Worm (Caenorhabditis elegans) whole organism, mixed stage, embryonic: ENCODE results near the gene igcm-2.

Experiments
- M03D4.4 ChIP-seq: sonication (generic microtip); optimal IDR thresholded peaks from 2 replicates; lab custom pipeline; 2017; ENCODE audit warnings: mild to moderate bottlenecking, missing genetic modification characterization, missing compliant biosample characterization
- ceh-83 ChIP-seq: fragments of 200-800 bp; sonication (Bioruptor generic); optimal IDR thresholded peaks from 2 replicates; lab custom pipeline; 2018; ENCODE audit warnings: mild to moderate bottlenecking, missing genetic modification characterization, missing compliant biosample characterization
- elt-1 ChIP-seq: sonication (generic microtip); optimal IDR thresholded peaks from 2 replicates; lab custom pipeline; 2017; ENCODE audit warnings: missing genetic modification characterization, mild to moderate bottlenecking, missing compliant biosample characterization, antibody characterized with exemption, moderate library complexity, borderline replicate concordance; ENCODE audit not compliant: insufficient read depth
- elt-3 ChIP-seq: fragments of 150-350 bp; optimal IDR thresholded peaks from 2 replicates; lab custom pipeline; 2014; ENCODE audit warnings: missing biosample characterization, missing genetic modification characterization
- flh-1 ChIP-seq: fragments of 200-800 bp; sonication (Bioruptor generic); optimal IDR thresholded peaks from 2 replicates; lab custom pipeline; 2018; ENCODE audit warnings: mild to moderate bottlenecking, missing genetic modification characterization, moderate library complexity, missing compliant biosample characterization
- lin-13 ChIP-seq: fragments of 150-350 bp; optimal IDR thresholded peaks from 2 replicates; lab custom pipeline; 2014; ENCODE audit warnings: missing biosample characterization, missing genetic modification characterization
- nhr-237 ChIP-seq: fragments of 150-350 bp; optimal IDR thresholded peaks from 2 replicates; lab custom pipeline; 2014; ENCODE audit warnings: missing biosample characterization, missing genetic modification characterization
- snpc-4 ChIP-seq: fragments of 150-350 bp; optimal IDR thresholded peaks from 2 replicates; lab custom pipeline; 2014; ENCODE audit warnings: missing biosample characterization, missing genetic modification characterization
- unc-39 ChIP-seq: fragments of 150-350 bp; optimal IDR thresholded peaks from 2 replicates; lab custom pipeline; 2014; ENCODE audit warnings: missing biosample characterization, missing genetic modification characterization
- unc-62 ChIP-seq: fragments of 150-350 bp; optimal IDR thresholded peaks from 2 replicates; lab custom pipeline; 2014; ENCODE audit warnings: missing biosample characterization, missing genetic modification reagents, missing genetic modification characterization
- ztf-11 ChIP-seq: fragments of 150-350 bp; optimal IDR thresholded peaks from 2 replicates; lab custom pipeline; 2014; ENCODE audit warnings: missing biosample characterization, missing genetic modification characterization

DNA sequence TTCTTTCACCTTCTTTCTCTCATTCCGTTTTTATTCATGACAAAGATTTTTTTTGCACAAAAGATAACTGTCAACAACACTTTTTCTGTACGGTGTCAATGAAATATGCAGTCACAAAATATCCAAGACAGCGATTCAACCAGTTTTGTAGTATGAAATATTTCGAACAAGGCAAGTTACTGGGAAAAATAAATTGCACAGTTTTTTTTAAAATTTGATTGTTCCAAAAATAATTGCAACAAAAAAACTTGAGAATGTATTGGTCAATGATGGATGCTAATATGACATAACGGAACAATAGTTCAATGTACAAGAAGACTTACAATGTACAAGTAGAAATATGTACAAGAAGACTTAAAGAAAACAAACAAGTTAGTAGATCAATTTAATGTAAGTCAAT is 45.6 kb downstream of the igcm-2 start:
- TF ChIP-seq flh-1 (GFP tag; lab: Kevin White, UChicago) (no peak), ceh-83 (GFP tag; lab: Kevin White, UChicago) (no peak), unc-62 (GFP tag; lab: Kevin White, UChicago) (no peak), nhr-237 (tag; lab: Kevin White, UChicago) (no peak), ztf-11 (tag; lab: Kevin White, UChicago) (no peak), unc-39 (no peak), snpc-4 (no peak), elt-3 (tag; lab: Kevin White, UChicago) (no peak), elt-1 (tag; lab: Kevin White, UChicago) (no peak), M03D4.4 (tag; lab: Kevin White, UChicago) (no peak), lin-13 (tag; lab: Kevin White, UChicago) (no peak)
